Fruit fly (Drosophila melanogaster): ENCODE measurements around the gene COX6B.

Gene COX6B

dm6 chrX:19773734-19774702 is 29.9 kb upstream of the COX6B start:
- TF ChIP-seq psq (optimal IDR thresholded peaks at IDR 0.05) (no peak), CG8478 (optimal IDR thresholded peaks at IDR 0.05) (no peak), usp (GFP tag; optimal IDR thresholded peaks at IDR 0.05) (no peak), pan (optimal IDR thresholded peaks at IDR 0.05) (no peak), EcR (GFP tag; optimal IDR thresholded peaks at IDR 0.05) (no peak), Dll (optimal IDR thresholded peaks at IDR 0.05) (no peak)

- no peak for TF ChIP-seq EcR (GFP tag; optimal IDR thresholded peaks at IDR 0.05)
- TF ChIP-seq usp (GFP tag; optimal IDR thresholded peaks at IDR 0.05), result no peak
- no peak for TF ChIP-seq pan (optimal IDR thresholded peaks at IDR 0.05)
- no peak for TF ChIP-seq Dll (optimal IDR thresholded peaks at IDR 0.05)
- TF ChIP-seq CG8478 (optimal IDR thresholded peaks at IDR 0.05), result no peak
- no peak for TF ChIP-seq psq (optimal IDR thresholded peaks at IDR 0.05)
Observed at dm6 chrX:19772002-19772622, 28.0 kb upstream of the COX6B start.

- no peak for TF ChIP-seq Dll (optimal IDR thresholded peaks at IDR 0.05)
- no peak for TF ChIP-seq CG8478 (optimal IDR thresholded peaks at IDR 0.05)
- no peak for TF ChIP-seq pan (optimal IDR thresholded peaks at IDR 0.05)
- TF ChIP-seq EcR (GFP tag; optimal IDR thresholded peaks at IDR 0.05), result no peak
- no peak for TF ChIP-seq psq (optimal IDR thresholded peaks at IDR 0.05)
- no peak for TF ChIP-seq usp (GFP tag; optimal IDR thresholded peaks at IDR 0.05)
Observed at dm6 chrX:19769821-19770519, 25.8 kb upstream of the COX6B start.

- TF ChIP-seq psq (optimal IDR thresholded peaks at IDR 0.05) (no peak), Dll (optimal IDR thresholded peaks at IDR 0.05) (no peak), CG8478 (optimal IDR thresholded peaks at IDR 0.05) (no peak), usp (GFP tag; optimal IDR thresholded peaks at IDR 0.05) (no peak), EcR (GFP tag; optimal IDR thresholded peaks at IDR 0.05) (no peak), pan (optimal IDR thresholded peaks at IDR 0.05) (no peak)
Observed at dm6 chrX:19765490-19766212, 21.5 kb upstream of the COX6B start.

- TF ChIP-seq EcR (GFP tag; optimal IDR thresholded peaks at IDR 0.05) (no peak), pan (optimal IDR thresholded peaks at IDR 0.05) (no peak), CG8478 (optimal IDR thresholded peaks at IDR 0.05) (no peak), Dll (optimal IDR thresholded peaks at IDR 0.05) (no peak), usp (GFP tag; optimal IDR thresholded peaks at IDR 0.05) (no peak), psq (optimal IDR thresholded peaks at IDR 0.05) (no peak)
Observed at dm6 chrX:19764824-19765489, 20.8 kb upstream of the COX6B start, which contains the start of gene CG12702. TSS of gene CG12702 (minus strand) at chrX:19764874.

- TF ChIP-seq psq (optimal IDR thresholded peaks at IDR 0.05), result no peak
- no peak for TF ChIP-seq Dll (optimal IDR thresholded peaks at IDR 0.05)
- no peak for TF ChIP-seq CG8478 (optimal IDR thresholded peaks at IDR 0.05)
- TF ChIP-seq pan (optimal IDR thresholded peaks at IDR 0.05), result no peak
- no peak for TF ChIP-seq EcR (GFP tag; optimal IDR thresholded peaks at IDR 0.05)
- TF ChIP-seq usp (GFP tag; optimal IDR thresholded peaks at IDR 0.05), result no peak
Observed at dm6 chrX:19763440-19764002, 19.4 kb upstream of the COX6B start.

dm6 chrX:19762167-19762566 is 18.0 kb upstream of the COX6B start:
- TF ChIP-seq pan (optimal IDR thresholded peaks at IDR 0.05) (no peak), CG8478 (optimal IDR thresholded peaks at IDR 0.05) (no peak), EcR (GFP tag; optimal IDR thresholded peaks at IDR 0.05) (no peak), Dll (optimal IDR thresholded peaks at IDR 0.05) (no peak), usp (GFP tag; optimal IDR thresholded peaks at IDR 0.05) (no peak)

- no peak for TF ChIP-seq EcR (GFP tag; optimal IDR thresholded peaks at IDR 0.05)
- TF ChIP-seq usp (GFP tag; optimal IDR thresholded peaks at IDR 0.05), result no peak
- no peak for TF ChIP-seq CG8478 (optimal IDR thresholded peaks at IDR 0.05)
- TF ChIP-seq psq (optimal IDR thresholded peaks at IDR 0.05), result no peak
- TF ChIP-seq Dll (optimal IDR thresholded peaks at IDR 0.05), result no peak
- no peak for TF ChIP-seq pan (optimal IDR thresholded peaks at IDR 0.05)
Observed at dm6 chrX:19754705-19755403, 10.7 kb upstream of the COX6B start.

- TF ChIP-seq EcR (GFP tag; optimal IDR thresholded peaks at IDR 0.05), result no peak
- no peak for TF ChIP-seq usp (GFP tag; optimal IDR thresholded peaks at IDR 0.05)
- no peak for TF ChIP-seq CG8478 (optimal IDR thresholded peaks at IDR 0.05)
- no peak for TF ChIP-seq psq (optimal IDR thresholded peaks at IDR 0.05)
- TF ChIP-seq pan (optimal IDR thresholded peaks at IDR 0.05), result no peak
- no peak for TF ChIP-seq Dll (optimal IDR thresholded peaks at IDR 0.05)
Observed at dm6 chrX:19754152-19754579, 10.0 kb upstream of the COX6B start.

- TF ChIP-seq psq (optimal IDR thresholded peaks at IDR 0.05) (no peak), Dll (optimal IDR thresholded peaks at IDR 0.05) (no peak), CG8478 (optimal IDR thresholded peaks at IDR 0.05) (no peak)
Observed at dm6 chrX:19753710-19754109, 9.6 kb upstream of the COX6B start.
